Fruit fly (Drosophila melanogaster) whole organism, pupa: Measurements from ENCODE around the gene IRSp53.

Experiments used
- CG10348 ChIP-seq: fragments of 200-800 bp; sonication (Bioruptor generic); IDR thresholded peaks from 2 replicates; pipeline ENCODE4 v1.3.6; 2022; ENCODE audit warnings: missing biosample characterization, missing genetic modification characterization
- CG12605 ChIP-seq: fragments of 200-800 bp; sonication (Bioruptor generic); IDR thresholded peaks from 2 replicates; pipeline ENCODE4 v1.3.6; 2022; ENCODE audit warnings: missing biosample characterization, missing genetic modification characterization
- CG13204 ChIP-seq: fragments of 200-800 bp; sonication (Bioruptor generic); optimal IDR thresholded peaks from 2 replicates; lab custom pipeline; 2018; ENCODE audit warnings: missing biosample characterization, mild to moderate bottlenecking, missing genetic modification characterization, moderate library complexity
- CG14655 ChIP-seq: fragments of 200-800 bp; sonication (Bioruptor generic); optimal IDR thresholded peaks from 3 replicates; lab custom pipeline; 2017; ENCODE audit warnings: mild to moderate bottlenecking, missing biosample characterization, missing genetic modification reagents, missing genetic modification characterization
- CG15710 ChIP-seq: fragments of 200-800 bp; sonication (Bioruptor generic); optimal IDR thresholded peaks from 2 replicates; lab custom pipeline; 2018; ENCODE audit warnings: missing biosample characterization, mild to moderate bottlenecking, missing genetic modification characterization, moderate library complexity
- CG17806 ChIP-seq: fragments of 200-800 bp; sonication (Bioruptor generic); optimal IDR thresholded peaks from 2 replicates; lab custom pipeline; 2018; ENCODE audit warnings: missing biosample characterization, mild to moderate bottlenecking, missing genetic modification characterization, moderate library complexity
- CG32121 ChIP-seq: fragments of 200-800 bp; sonication (Bioruptor generic); IDR thresholded peaks from 2 replicates; pipeline ENCODE4 v1.3.6; 2022; ENCODE audit warnings: missing biosample characterization, missing genetic modification characterization
- CG34367 ChIP-seq: fragments of 200-800 bp; sonication (Bioruptor generic); optimal IDR thresholded peaks from 2 replicates; lab custom pipeline; 2018; ENCODE audit warnings: missing biosample characterization, mild to moderate bottlenecking, missing genetic modification characterization
- CG4496 ChIP-seq: fragments of 200-800 bp; sonication (Bioruptor generic); IDR thresholded peaks from 3 replicates; pipeline ENCODE4 v1.3.6; 2022; ENCODE audit warnings: missing biosample characterization, missing genetic modification characterization
- CG8159 ChIP-seq: fragments of 200-800 bp; sonication (Bioruptor generic); optimal IDR thresholded peaks from 3 replicates; lab custom pipeline; 2018; ENCODE audit warnings: missing biosample characterization, mild to moderate bottlenecking, missing genetic modification characterization, moderate library complexity
- CG8301 ChIP-seq: fragments of 200-800 bp; sonication (Bioruptor generic); optimal IDR thresholded peaks from 2 replicates; lab custom pipeline; 2018; ENCODE audit warnings: missing biosample characterization, mild to moderate bottlenecking, missing genetic modification characterization
- CG9948 ChIP-seq: fragments of 200-800 bp; sonication (Bioruptor generic); optimal IDR thresholded peaks from 2 replicates; lab custom pipeline; 2018; ENCODE audit warnings: missing biosample characterization, mild to moderate bottlenecking, missing genetic modification characterization, moderate library complexity
- D1 ChIP-seq: fragments of 200-800 bp; sonication (Bioruptor generic); optimal IDR thresholded peaks from 2 replicates; lab custom pipeline; 2018; ENCODE audit warnings: missing biosample characterization, mild to moderate bottlenecking, missing genetic modification characterization, moderate library complexity
- EcR ChIP-seq: fragments of 200-800 bp; sonication (Bioruptor generic); optimal IDR thresholded peaks from 3 replicates; lab custom pipeline; 2019; ENCODE audit warnings: missing biosample characterization, missing genetic modification characterization, mild to moderate bottlenecking, moderate library complexity, missing genetic modification reagents
- Ets98B ChIP-seq: fragments of 200-800 bp; sonication (Bioruptor generic); IDR thresholded peaks from 2 replicates; pipeline ENCODE4 v1.3.6; 2022; ENCODE audit warnings: missing biosample characterization, missing genetic modification characterization
- Pif1A ChIP-seq: fragments of 200-800 bp; sonication (Bioruptor generic); optimal IDR thresholded peaks from 3 replicates; lab custom pipeline; 2016; ENCODE audit warnings: missing biosample characterization, missing genetic modification characterization
- Pif1B ChIP-seq: fragments of 200-800 bp; sonication (Bioruptor generic); optimal IDR thresholded peaks from 3 replicates; lab custom pipeline; 2016; ENCODE audit warnings: missing biosample characterization, missing genetic modification characterization
- Snoo ChIP-seq: fragments of 200-800 bp; sonication (Bioruptor generic); optimal IDR thresholded peaks from 3 replicates; lab custom pipeline; 2017; ENCODE audit warnings: missing biosample characterization, mild to moderate bottlenecking, missing genetic modification characterization, inconsistent platforms
- fd96Ca ChIP-seq: fragments of 200-800 bp; sonication (Bioruptor generic); IDR thresholded peaks from 3 replicates; pipeline ENCODE4 v1.3.6; 2022; ENCODE audit warnings: missing biosample characterization, missing genetic modification characterization
- gl ChIP-seq: fragments of 200-800 bp; sonication (Bioruptor generic); optimal IDR thresholded peaks from 2 replicates; lab custom pipeline; 2018; ENCODE audit warnings: missing biosample characterization, mild to moderate bottlenecking, missing genetic modification characterization
- rn ChIP-seq: fragments of 200-800 bp; sonication (Bioruptor generic); IDR thresholded peaks from 2 replicates; pipeline ENCODE4 v1.3.6; 2022; ENCODE audit warnings: missing biosample characterization, missing genetic modification characterization

The IRSp53 gene

dm6 chr3L:11123088-11123487 lies 12.8 kb upstream of the IRSp53 start, which contains the start of the genes Ufd1 and NaPi-III:
Ufd1 (minus strand) TSS chr3L:11123216.
NaPi-III (plus strand) TSS chr3L:11123348.
- TF ChIP-seq CG13204 (GFP tag; lab: Kevin White, UChicago), result no peak
- TF ChIP-seq CG8159, result no peak
- peak; percentile 31 for TF ChIP-seq CG15710 (tag; lab: Kevin White, UChicago)
- TF ChIP-seq CG8301 (tag; lab: Kevin White, UChicago), result no peak
- peak; percentile 43 for TF ChIP-seq Snoo (tag; lab: Kevin White, UChicago)
- peak; percentile 76 for TF ChIP-seq Ets98B
- no peak for TF ChIP-seq CG12605 (GFP tag; lab: Robert Waterston, UW)
- no peak for TF ChIP-seq CG10348 (GFP tag; lab: Robert Waterston, UW)
- no peak for TF ChIP-seq CG9948 (tag; lab: Kevin White, UChicago)
- no peak for TF ChIP-seq gl (tag; lab: Kevin White, UChicago)
- TF ChIP-seq fd96Ca, result 0 out of 3 replicates have a peak, but pooled peaks have one; percentile 24
- no peak for TF ChIP-seq Pif1B (GFP tag; lab: Kevin White, UChicago)
- TF ChIP-seq rn (GFP tag; lab: Robert Waterston, UW), result 0 out of 2 replicates have a peak, but pooled peaks have one; percentile 23
- TF ChIP-seq D1, result no peak
- TF ChIP-seq Pif1A (GFP tag; lab: Kevin White, UChicago), result peak; percentile 1
- no peak for TF ChIP-seq CG14655 (GFP tag; lab: Kevin White, UChicago)
- TF ChIP-seq EcR (GFP tag; lab: Kevin White, UChicago), result no peak
- TF ChIP-seq CG17806 (tag; lab: Kevin White, UChicago), result no peak
- TF ChIP-seq CG4496, result peak; percentile 76
- TF ChIP-seq CG34367 (tag; lab: Kevin White, UChicago), result no peak
- peak; percentile 69 for TF ChIP-seq CG32121 (GFP tag; lab: Robert Waterston, UW)

- 0 out of 3 replicates have a peak, but pooled peaks have one; percentile 11 for TF ChIP-seq CG4496
- no peak for TF ChIP-seq CG13204 (GFP tag; lab: Kevin White, UChicago)
Observed at dm6 chr3L:11123598-11124284, 12.1 kb upstream of the IRSp53 start.

dm6 chr3L:11124439-11124838 lies 11.4 kb upstream of the IRSp53 start:
- TF ChIP-seq CG9948 (tag; lab: Kevin White, UChicago) (no peak), CG14655 (GFP tag; lab: Kevin White, UChicago) (peak; percentile 47)

dm6 chr3L:11124841-11125240 lies 11.0 kb upstream of the IRSp53 start:
- TF ChIP-seq D1 (no peak), CG15710 (tag; lab: Kevin White, UChicago) (no peak), CG34367 (tag; lab: Kevin White, UChicago) (no peak), CG8159 (no peak), CG4496 (no peak), Ets98B (no peak), fd96Ca (no peak)

dm6 chr3L:11125636-11126532 lies 10.0 kb upstream of the IRSp53 start:
- TF ChIP-seq rn (GFP tag; lab: Robert Waterston, UW) (no peak), Ets98B (no peak), fd96Ca (no peak), CG12605 (GFP tag; lab: Robert Waterston, UW) (no peak), Pif1B (GFP tag; lab: Kevin White, UChicago) (no peak), CG8301 (tag; lab: Kevin White, UChicago) (no peak), D1 (no peak), CG34367 (tag; lab: Kevin White, UChicago) (no peak), CG4496 (no peak), CG15710 (tag; lab: Kevin White, UChicago) (no peak), CG8159 (no peak), CG17806 (tag; lab: Kevin White, UChicago) (no peak), CG32121 (GFP tag; lab: Robert Waterston, UW) (no peak), CG10348 (GFP tag; lab: Robert Waterston, UW) (no peak), Snoo (tag; lab: Kevin White, UChicago) (no peak), CG9948 (tag; lab: Kevin White, UChicago) (no peak), EcR (GFP tag; lab: Kevin White, UChicago) (no peak), CG13204 (GFP tag; lab: Kevin White, UChicago) (no peak)

- TF ChIP-seq CG15710 (tag; lab: Kevin White, UChicago), result no peak
- TF ChIP-seq CG8301 (tag; lab: Kevin White, UChicago), result no peak
- no peak for TF ChIP-seq fd96Ca
- no peak for TF ChIP-seq CG13204 (GFP tag; lab: Kevin White, UChicago)
- no peak for TF ChIP-seq CG17806 (tag; lab: Kevin White, UChicago)
- TF ChIP-seq Pif1B (GFP tag; lab: Kevin White, UChicago), result no peak
- no peak for TF ChIP-seq CG10348 (GFP tag; lab: Robert Waterston, UW)
- no peak for TF ChIP-seq CG8159
- no peak for TF ChIP-seq CG14655 (GFP tag; lab: Kevin White, UChicago)
- TF ChIP-seq CG4496, result no peak
- no peak for TF ChIP-seq CG9948 (tag; lab: Kevin White, UChicago)
- TF ChIP-seq rn (GFP tag; lab: Robert Waterston, UW), result no peak
- TF ChIP-seq D1, result no peak
- TF ChIP-seq Snoo (tag; lab: Kevin White, UChicago), result no peak
Observed at dm6 chr3L:11130535-11130934, 5.3 kb upstream of the IRSp53 start, which contains the start of gene nol. nol (plus strand) TSS chr3L:11130835.
